Worm (Caenorhabditis elegans) whole organism, L3 larva: ENCODE results near the gene Y51B9A.7.

Source experiments
- elt-1 ChIP-seq: fragments of 150-350 bp; optimal IDR thresholded peaks from 2 replicates; lab custom pipeline; 2014; ENCODE audit warnings: missing biosample characterization, missing genetic modification characterization
- mdl-1 ChIP-seq: fragments of 150-350 bp; optimal IDR thresholded peaks from 2 replicates; lab custom pipeline; 2014; ENCODE audit warnings: missing biosample characterization, missing genetic modification characterization
- nhr-43 ChIP-seq: sonication (generic microtip); optimal IDR thresholded peaks from 2 replicates; lab custom pipeline; 2016; ENCODE audit warnings: mild to moderate bottlenecking, missing genetic modification characterization, missing compliant biosample characterization; ENCODE audit not compliant: poor library complexity, severe bottlenecking
- skn-1 ChIP-seq: fragments of 150-350 bp; optimal IDR thresholded peaks from 2 replicates; lab custom pipeline; 2014; ENCODE audit warnings: missing biosample characterization, missing genetic modification characterization
- ztf-11 ChIP-seq: fragments of 150-350 bp; optimal IDR thresholded peaks from 2 replicates; lab custom pipeline; 2014; ENCODE audit warnings: missing biosample characterization, missing genetic modification characterization

DNA sequence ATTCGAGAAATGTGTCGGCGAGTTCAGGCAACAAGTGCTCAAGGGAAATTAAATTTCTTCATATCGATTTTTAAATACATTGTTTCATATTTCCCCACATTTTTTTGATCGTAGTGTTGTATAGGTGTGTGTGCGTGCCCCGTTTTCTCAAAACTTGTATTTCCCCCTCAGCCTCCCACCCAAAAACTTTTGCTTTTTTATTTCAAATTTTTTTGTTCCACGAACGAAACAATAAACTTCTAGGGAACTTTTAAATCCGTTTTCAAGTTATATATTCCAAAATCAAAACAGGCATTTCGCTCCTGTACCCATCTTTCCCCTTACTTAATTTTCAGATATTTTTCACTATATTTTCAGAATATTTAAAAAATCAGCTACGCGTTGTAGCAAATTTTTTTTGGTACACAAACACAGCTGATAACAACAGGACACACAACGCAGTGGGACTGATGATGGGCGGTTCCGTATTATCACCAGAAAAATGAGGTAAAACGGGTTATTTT lies 18.3 kb downstream of the Y51B9A.7 start, which contains the start of the genes M176.4 and M176.16:
- TF ChIP-seq ztf-11 (tag; lab: Kevin White, UChicago) (no peak), elt-1 (tag; lab: Kevin White, UChicago) (no peak), nhr-43 (tag; lab: Kevin White, UChicago) (no peak), skn-1 (tag; lab: Kevin White, UChicago) (no peak), mdl-1 (no peak)
